Worm (Caenorhabditis elegans) whole organism, L3 larva: Measurements from ENCODE around the gene hmp-1.
A peak's percentile ranks its signal among the peaks of the same experiment; 100 is the strongest.

ENCODE experiments used
- ceh-82 ChIP-seq: fragments of 150-350 bp; optimal IDR thresholded peaks from 2 replicates; lab custom pipeline; 2014; ENCODE audit warnings: missing biosample characterization, missing genetic modification characterization
- elt-2 ChIP-seq: sonication (generic microtip); optimal IDR thresholded peaks from 2 replicates; lab custom pipeline; 2016; ENCODE audit warnings: missing genetic modification reagents, mild to moderate bottlenecking, missing genetic modification characterization, missing compliant biosample characterization
- hmg-11 ChIP-seq: sonication (generic microtip); optimal IDR thresholded peaks from 2 replicates; lab custom pipeline; 2016; ENCODE audit warnings: missing genetic modification characterization, missing compliant biosample characterization
- lin-15B ChIP-seq: fragments of 150-350 bp; optimal IDR thresholded peaks from 2 replicates; lab custom pipeline; 2014; ENCODE audit warnings: missing biosample characterization, missing genetic modification characterization
- nfya-1 ChIP-seq: sonication (generic microtip); optimal IDR thresholded peaks from 2 replicates; lab custom pipeline; 2017; ENCODE audit warnings: missing genetic modification characterization, mild to moderate bottlenecking, missing compliant biosample characterization, antibody characterized with exemption, moderate library complexity; ENCODE audit not compliant: insufficient read depth
- nhr-12 ChIP-seq: fragments of 150-350 bp; optimal IDR thresholded peaks from 2 replicates; lab custom pipeline; 2014; ENCODE audit warnings: missing biosample characterization, missing genetic modification characterization
- nhr-25 ChIP-seq: sonication (generic microtip); optimal IDR thresholded peaks from 2 replicates; lab custom pipeline; 2017; ENCODE audit warnings: missing biosample characterization, missing genetic modification characterization
- nhr-76 ChIP-seq: fragments of 150-350 bp; sonication (generic microtip); optimal IDR thresholded peaks from 5 replicates; lab custom pipeline; 2014; ENCODE audit warnings: missing biosample characterization, missing genetic modification characterization
- unc-39 ChIP-seq: sonication (generic microtip); optimal IDR thresholded peaks from 4 replicates; lab custom pipeline; 2017; ENCODE audit warnings: missing biosample characterization, missing genetic modification characterization
- zag-1 ChIP-seq: fragments of 150-350 bp; optimal IDR thresholded peaks from 2 replicates; lab custom pipeline; 2014; ENCODE audit warnings: missing biosample characterization, missing genetic modification characterization
- ztf-11 ChIP-seq: fragments of 150-350 bp; optimal IDR thresholded peaks from 2 replicates; lab custom pipeline; 2014; ENCODE audit warnings: missing biosample characterization, missing genetic modification characterization

- no peak for TF ChIP-seq lin-15B (tag; lab: Kevin White, UChicago)
- no peak for TF ChIP-seq zag-1
- no peak for TF ChIP-seq nhr-12
- TF ChIP-seq nfya-1: peak; percentile 37
- no peak for TF ChIP-seq unc-39
- no peak for TF ChIP-seq ceh-82
- TF ChIP-seq nhr-25 (tag; lab: Kevin White, UChicago): no peak
- no peak for TF ChIP-seq nhr-76 (tag; lab: Kevin White, UChicago)
- TF ChIP-seq ztf-11 (tag; lab: Kevin White, UChicago): no peak
- no peak for TF ChIP-seq elt-2 (tag; lab: Kevin White, UChicago)
- TF ChIP-seq hmg-11: no peak
These were observed 18.7 kb upstream of the hmp-1 start, which contains the start of the genes mpst-1 and D2023.6 for ce11 chrV:11826967-11827366.
